Fruit fly (Drosophila melanogaster): ENCODE results near the gene Ag5r.

Ag5r gene

dm6 chrX:14831713-14832561 is 45.6 kb upstream of the Ag5r start, which contains the start of gene CG14408 (continued):
- TF ChIP-seq Asciz (GFP tag; optimal IDR thresholded peaks at IDR 0.05) (no peak), gcm2 (GFP tag; optimal IDR thresholded peaks at IDR 0.05) (no peak), CG7928 (GFP tag; optimal IDR thresholded peaks at IDR 0.05) (no peak), chm (GFP tag; IDR thresholded peaks at IDR 0.05) (no peak), ase (GFP tag; IDR thresholded peaks at IDR 0.05) (no peak), psq (GFP tag; optimal IDR thresholded peaks at IDR 0.05) (no peak), cas (GFP tag; IDR thresholded peaks at IDR 0.05) (no peak), CG9437 (GFP tag; optimal IDR thresholded peaks at IDR 0.05) (peak; percentile 33), phol (tag; optimal IDR thresholded peaks at IDR 0.05) (peak; percentile 22), Atf-2 (GFP tag; optimal IDR thresholded peaks at IDR 0.05) (no peak), zen2 (GFP tag; IDR thresholded peaks at IDR 0.05; ENCODE audit: partially characterized antibody) (peak; percentile 40; the same call in 1 of the 3 replicates), Elba2 (GFP tag; optimal IDR thresholded peaks at IDR 0.05) (no peak), lola (GFP tag; optimal IDR thresholded peaks at IDR 0.05) (no peak), sc (optimal IDR thresholded peaks at IDR 0.05) (no peak), sc (GFP tag; optimal IDR thresholded peaks at IDR 0.05) (no peak), HHEX (GFP tag; optimal IDR thresholded peaks at IDR 0.05) (no peak), p53 (GFP tag; optimal IDR thresholded peaks at IDR 0.05) (no peak), tgo (GFP tag; IDR thresholded peaks at IDR 0.05) (no peak), CG12391 (tag; optimal IDR thresholded peaks at IDR 0.05) (peak; percentile 45), pita (GFP tag; optimal IDR thresholded peaks at IDR 0.05) (no peak), CG13894 (tag; optimal IDR thresholded peaks at IDR 0.05) (no peak), BtbVII (GFP tag; optimal IDR thresholded peaks at IDR 0.05) (peak; percentile 20), salm (tag; optimal IDR thresholded peaks at IDR 0.05) (no peak), CG9876 (GFP tag; optimal IDR thresholded peaks at IDR 0.05) (no peak), crol (GFP tag; IDR thresholded peaks at IDR 0.05) (peak; percentile 59), cwo (GFP tag; optimal IDR thresholded peaks at IDR 0.05) (no peak), cad (GFP tag; optimal IDR thresholded peaks at IDR 0.05) (no peak), CG3838 (GFP tag; optimal IDR thresholded peaks at IDR 0.05) (no peak), CG9797 (GFP tag; optimal IDR thresholded peaks at IDR 0.05) (no peak), hb (GFP tag; IDR thresholded peaks at IDR 0.05; ENCODE audit: partially characterized antibody) (no peak), crc (GFP tag; optimal IDR thresholded peaks at IDR 0.05) (no peak), emc (GFP tag; optimal IDR thresholded peaks at IDR 0.05) (no peak), bowl (GFP tag; IDR thresholded peaks at IDR 0.05) (no peak), CG15601 (tag; optimal IDR thresholded peaks at IDR 0.05) (no peak), al (GFP tag; IDR thresholded peaks at IDR 0.05) (no peak), CG18262 (tag; optimal IDR thresholded peaks at IDR 0.05) (no peak), dmrt11E (tag; optimal IDR thresholded peaks at IDR 0.05) (no peak), toy (GFP tag; IDR thresholded peaks at IDR 0.05) (no peak), ham (GFP tag; IDR thresholded peaks at IDR 0.05) (no peak), Blimp-1 (GFP tag; optimal IDR thresholded peaks at IDR 0.05) (peak; percentile 6), CG2120 (GFP tag; optimal IDR thresholded peaks at IDR 0.05) (peak; percentile 5), tx (GFP tag; optimal IDR thresholded peaks at IDR 0.05) (no peak), Hand (GFP tag; optimal IDR thresholded peaks at IDR 0.05) (no peak), Camta (GFP tag; optimal IDR thresholded peaks at IDR 0.05) (no peak), CG1832 (GFP tag; optimal IDR thresholded peaks at IDR 0.05) (no peak), Chrac-16 (GFP tag; optimal IDR thresholded peaks at IDR 0.05) (no peak), sd (tag; optimal IDR thresholded peaks at IDR 0.05) (no peak), dan (GFP tag; IDR thresholded peaks at IDR 0.05) (no peak), lbe (GFP tag; optimal IDR thresholded peaks at IDR 0.05) (no peak), pb (GFP tag; optimal IDR thresholded peaks at IDR 0.05) (no peak)
